Worm (Caenorhabditis elegans): ENCODE results near the gene gldi-11.

DNA sequence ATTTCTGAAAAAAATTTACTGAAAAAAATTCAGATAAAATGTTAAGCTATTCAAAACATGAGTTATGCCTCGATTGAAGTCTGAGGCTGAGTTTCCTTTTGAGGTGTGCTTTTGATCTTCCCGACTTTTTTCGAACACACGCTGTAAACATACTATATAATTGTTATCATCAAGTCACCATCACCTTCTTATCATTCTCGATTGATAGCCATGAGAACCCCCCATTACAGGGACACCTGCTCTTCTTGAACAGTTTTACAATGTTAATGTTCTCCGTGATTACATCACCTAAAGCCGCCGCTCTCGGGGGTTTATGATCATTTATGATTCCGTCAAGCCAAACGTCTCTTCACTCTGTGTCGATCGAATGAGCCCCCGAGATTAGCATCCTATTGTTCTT is 38.6 kb upstream of the gldi-11 start:
- no peak for TF ChIP-seq nfya-1 (tag; optimal IDR thresholded peaks at IDR 0.05; ENCODE audit: insufficient read depth)
- TF ChIP-seq skn-1 (tag; optimal IDR thresholded peaks at IDR 0.05), result no peak
